Fruit fly (Drosophila melanogaster) whole organism, embryonic: Measurements from ENCODE around the gene Spc105R.
A peak's percentile ranks its signal among the peaks of the same experiment; 100 is the strongest.

ENCODE experiments used
- Blimp-1 ChIP-seq: fragments of 200-800 bp; sonication (Bioruptor generic); optimal IDR thresholded peaks from 3 replicates; lab custom pipeline; 2018; ENCODE audit warnings: missing biosample characterization, missing genetic modification characterization, mild to moderate bottlenecking, moderate library complexity, missing genetic modification reagents
- CG15514 ChIP-seq: fragments of 200-800 bp; sonication (Bioruptor generic); optimal IDR thresholded peaks from 3 replicates; lab custom pipeline; 2017; ENCODE audit warnings: missing biosample characterization, missing genetic modification characterization, mild to moderate bottlenecking, moderate library complexity, missing genetic modification reagents
- CG17359 ChIP-seq: fragments of 200-800 bp; sonication (Bioruptor generic); optimal IDR thresholded peaks from 3 replicates; lab custom pipeline; 2018; ENCODE audit warnings: missing biosample characterization, mild to moderate bottlenecking, missing genetic modification characterization, moderate library complexity
- CG2120 ChIP-seq: fragments of 200-800 bp; sonication (Bioruptor generic); optimal IDR thresholded peaks from 3 replicates; lab custom pipeline; 2016; ENCODE audit warnings: missing biosample characterization, missing genetic modification characterization
- CG2202 ChIP-seq: fragments of 200-800 bp; sonication (Bioruptor generic); optimal IDR thresholded peaks from 2 replicates; lab custom pipeline; 2018; ENCODE audit warnings: missing biosample characterization, mild to moderate bottlenecking, missing genetic modification characterization
- CG33213 ChIP-seq: fragments of 200-800 bp; sonication (Bioruptor generic); optimal IDR thresholded peaks from 3 replicates; lab custom pipeline; 2016; ENCODE audit warnings: missing biosample characterization, missing genetic modification characterization
- NFAT ChIP-seq: fragments of 200-800 bp; sonication (Bioruptor generic); IDR thresholded peaks from 2 replicates; pipeline ENCODE4 v1.3.6; 2022; ENCODE audit warnings: missing biosample characterization, missing genetic modification characterization
- Sry-δ ChIP-seq: fragments of 200-800 bp; sonication (Bioruptor generic); optimal IDR thresholded peaks from 2 replicates; lab custom pipeline; 2016; ENCODE audit warnings: missing biosample characterization, missing genetic modification characterization
- caup ChIP-seq: fragments of 200-800 bp; sonication (Bioruptor generic); optimal IDR thresholded peaks from 3 replicates; lab custom pipeline; 2017; ENCODE audit warnings: missing biosample characterization, mild to moderate bottlenecking, missing genetic modification characterization, moderate library complexity; ENCODE audit not compliant: severe bottlenecking
- hkb ChIP-seq, 2 experiments: fragments of 200-800 bp in 1 of 2; fragments of >200 bp in 1 of 2; sonication (Bioruptor generic) in 1 of 2; IDR thresholded peaks in 1 of 2; optimal IDR thresholded peaks in 1 of 2; 2 replicates each; pipeline versions ENCODE4 v1.3.6 to Lab custom; 2017 to 2022; ENCODE audit warnings: missing biosample characterization in 1 of 2, missing genetic modification characterization in 1 of 2
- odd ChIP-seq: fragments of 200-800 bp; sonication (Bioruptor generic); optimal IDR thresholded peaks from 2 replicates; lab custom pipeline; 2017; ENCODE audit warnings: missing biosample characterization, mild to moderate bottlenecking, missing genetic modification characterization
- stwl ChIP-seq: fragments of 200-800 bp; sonication (Bioruptor generic); optimal IDR thresholded peaks from 3 replicates; lab custom pipeline; 2018; ENCODE audit warnings: missing biosample characterization, mild to moderate bottlenecking, missing genetic modification characterization, moderate library complexity
- tio ChIP-seq: fragments of 200-800 bp; sonication (Bioruptor generic); optimal IDR thresholded peaks from 2 replicates; lab custom pipeline; 2017; ENCODE audit warnings: missing biosample characterization, missing genetic modification characterization, inconsistent platforms
- zfh2 ChIP-seq: fragments of 200-800 bp; sonication (Bioruptor generic); optimal IDR thresholded peaks from 2 replicates; lab custom pipeline; 2016; ENCODE audit warnings: missing biosample characterization, missing genetic modification characterization

DNA sequence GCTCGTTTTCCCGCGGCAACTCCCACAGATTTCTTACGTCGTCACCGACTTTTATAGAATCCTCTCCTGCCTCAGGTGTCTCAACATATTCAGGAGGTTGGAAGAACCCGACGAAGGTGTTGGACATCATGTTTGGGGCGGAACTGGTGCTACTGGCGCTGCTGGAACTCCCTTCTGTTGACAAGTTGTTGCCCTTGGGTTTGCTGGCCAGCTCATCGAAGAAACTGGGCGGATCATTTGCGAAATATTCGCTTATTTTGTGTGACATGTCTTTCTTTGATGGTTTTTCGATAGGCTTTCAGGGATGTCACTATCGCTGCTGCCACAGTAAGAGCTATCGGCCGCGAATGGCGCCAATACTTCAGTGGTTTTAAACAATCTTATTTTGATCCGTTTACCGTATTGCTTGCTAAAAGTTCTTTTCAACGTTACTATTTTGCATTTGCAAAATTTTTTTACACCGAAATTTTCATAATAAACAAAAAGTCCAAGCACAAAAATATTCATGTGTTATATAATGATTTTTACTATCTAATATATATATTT lies 12.3 kb upstream of the Spc105R start, which contains the start of gene CG11396:
- TF ChIP-seq zfh2 (GFP tag; lab: Kevin White, UChicago) (no peak), tio (GFP tag; lab: Kevin White, UChicago) (no peak), stwl (tag; lab: Kevin White, UChicago) (no peak), Sry-δ (peak; percentile 94), Blimp-1 (GFP tag; lab: Kevin White, UChicago) (no peak), odd (GFP tag; lab: Kevin White, UChicago) (no peak), CG2202 (no peak), hkb (optimal IDR thresholded peaks at IDR 0.05; lab: Kevin White, UChicago) (no peak), hkb (GFP tag; IDR thresholded peaks at IDR 0.05; lab: Robert Waterston, UW) (no peak), caup (GFP tag; lab: Kevin White, UChicago) (no peak), CG17359 (tag; lab: Kevin White, UChicago) (no peak), NFAT (no peak), CG2120 (no peak), CG33213 (no peak), CG15514 (GFP tag; lab: Kevin White, UChicago) (no peak)
